Fruit fly (Drosophila melanogaster) whole organism, embryonic: Measurements from ENCODE around the gene mRpL16.

Experiments
- Aef1 ChIP-seq: fragments of 200-800 bp; sonication (Bioruptor generic); IDR thresholded peaks from 3 replicates; pipeline ENCODE4 v1.3.6; 2022; ENCODE audit warnings: missing biosample characterization, missing genetic modification characterization
- Awh ChIP-seq: fragments of 200-800 bp; sonication (Bioruptor generic); IDR thresholded peaks from 2 replicates; pipeline ENCODE4, ENCODE4 v1.3.6; 2022; ENCODE audit warnings: missing biosample characterization, missing genetic modification characterization
- C15 ChIP-seq: fragments of 200-800 bp; sonication (Bioruptor generic); IDR thresholded peaks from 3 replicates; pipeline ENCODE4 v1.3.6; 2022; ENCODE audit warnings: missing biosample characterization, missing genetic modification characterization
- CG16779 ChIP-seq: fragments of 200-800 bp; sonication (Bioruptor generic); IDR thresholded peaks from 2 replicates; pipeline ENCODE4 v1.3.6; 2022; ENCODE audit warnings: missing biosample characterization, missing genetic modification characterization
- CG17328 ChIP-seq: fragments of 200-800 bp; sonication (Bioruptor generic); IDR thresholded peaks from 2 replicates; pipeline ENCODE4 v1.3.6; 2022; ENCODE audit warnings: missing biosample characterization, missing genetic modification characterization
- CG18599 ChIP-seq: fragments of 200-800 bp; sonication (Bioruptor generic); optimal IDR thresholded peaks from 3 replicates; lab custom pipeline; 2017; ENCODE audit warnings: missing biosample characterization, missing genetic modification characterization, mild to moderate bottlenecking, moderate library complexity, missing genetic modification reagents
- CG2116 ChIP-seq: fragments of 200-800 bp; sonication (Bioruptor generic); optimal IDR thresholded peaks from 3 replicates; lab custom pipeline; 2018; ENCODE audit warnings: missing biosample characterization, mild to moderate bottlenecking, missing genetic modification characterization
- CG2120 ChIP-seq: fragments of 200-800 bp; sonication (Bioruptor generic); optimal IDR thresholded peaks from 3 replicates; lab custom pipeline; 2016; ENCODE audit warnings: missing biosample characterization, missing genetic modification characterization
- CG30403 ChIP-seq: fragments of 200-800 bp; sonication (Bioruptor generic); optimal IDR thresholded peaks from 3 replicates; lab custom pipeline; 2016; ENCODE audit warnings: missing biosample characterization, missing genetic modification characterization
- CG42726 ChIP-seq: fragments of 200-800 bp; sonication (Bioruptor generic); IDR thresholded peaks from 2 replicates; pipeline ENCODE4 v1.3.6; 2022; ENCODE audit warnings: missing biosample characterization, missing genetic modification characterization; ENCODE audit not compliant: partially characterized antibody
- CG6272 ChIP-seq: fragments of 200-800 bp; sonication (Bioruptor generic); IDR thresholded peaks from 2 replicates; pipeline ENCODE4 v1.3.6; 2022; ENCODE audit warnings: missing biosample characterization, missing genetic modification characterization
- CG6813 ChIP-seq: fragments of 200-800 bp; sonication (Bioruptor generic); optimal IDR thresholded peaks from 2 replicates; lab custom pipeline; 2017; ENCODE audit warnings: missing biosample characterization, missing genetic modification characterization, mild to moderate bottlenecking, moderate library complexity, missing genetic modification reagents
- CG8478 ChIP-seq: fragments of >200 bp; optimal IDR thresholded peaks from 2 replicates; lab custom pipeline; 2018
- CoRest ChIP-seq: fragments of 200-800 bp; sonication (Bioruptor generic); optimal IDR thresholded peaks from 3 replicates; lab custom pipeline; 2018; ENCODE audit warnings: missing biosample characterization, mild to moderate bottlenecking, missing genetic modification characterization, moderate library complexity
- Dbx ChIP-seq: fragments of 200-800 bp; sonication (Bioruptor generic); IDR thresholded peaks from 3 replicates; pipeline ENCODE4 v1.3.6; 2022; ENCODE audit warnings: missing biosample characterization, missing genetic modification characterization
- Drgx ChIP-seq: fragments of 200-800 bp; sonication (Bioruptor generic); IDR thresholded peaks from 2 replicates; pipeline ENCODE4 v1.3.6; 2022; ENCODE audit warnings: missing biosample characterization, missing genetic modification characterization
- Elba2 ChIP-seq: fragments of 200-800 bp; sonication (Bioruptor generic); optimal IDR thresholded peaks from 3 replicates; lab custom pipeline; 2016; ENCODE audit warnings: missing biosample characterization, missing genetic modification characterization
- Fer1 ChIP-seq: fragments of 200-800 bp; sonication (Bioruptor generic); optimal IDR thresholded peaks from 2 replicates; lab custom pipeline; 2017; ENCODE audit warnings: missing biosample characterization, mild to moderate bottlenecking, missing genetic modification characterization
- GATAe ChIP-seq: fragments of 200-800 bp; sonication (Bioruptor generic); conservative IDR thresholded peaks from 2 replicates; pipeline ENCODE4 v1.3.6; 2022; ENCODE audit warnings: missing biosample characterization, missing genetic modification characterization
- H15 ChIP-seq: fragments of 200-800 bp; sonication (Bioruptor generic); IDR thresholded peaks from 3 replicates; pipeline ENCODE4 v1.3.6; 2022; ENCODE audit warnings: missing biosample characterization, missing genetic modification characterization
- Hand ChIP-seq: fragments of 200-800 bp; sonication (Bioruptor generic); optimal IDR thresholded peaks from 2 replicates; lab custom pipeline; 2017; ENCODE audit warnings: mild to moderate bottlenecking, missing biosample characterization, missing genetic modification reagents, missing genetic modification characterization
- Hey ChIP-seq: fragments of 200-800 bp; sonication (Bioruptor generic); optimal IDR thresholded peaks from 3 replicates; lab custom pipeline; 2018; ENCODE audit warnings: missing biosample characterization, mild to moderate bottlenecking, missing genetic modification characterization
- Hmx ChIP-seq: fragments of 200-800 bp; sonication (Bioruptor generic); optimal IDR thresholded peaks from 2 replicates; lab custom pipeline; 2016; ENCODE audit warnings: missing biosample characterization, missing genetic modification characterization
- Kr ChIP-seq: fragments of 200-800 bp; sonication (Bioruptor generic); optimal IDR thresholded peaks from 2 replicates; lab custom pipeline; 2017; ENCODE audit warnings: missing biosample characterization, mild to moderate bottlenecking, missing genetic modification characterization
- Lim3 ChIP-seq: fragments of 200-800 bp; sonication (Bioruptor generic); IDR thresholded peaks from 2 replicates; pipeline ENCODE4 v1.3.6; 2022; ENCODE audit warnings: missing biosample characterization, missing genetic modification characterization
- MESR4 ChIP-seq: fragments of 200-800 bp; sonication (Bioruptor generic); optimal IDR thresholded peaks from 2 replicates; lab custom pipeline; 2018; ENCODE audit warnings: missing biosample characterization, mild to moderate bottlenecking, missing genetic modification characterization, moderate library complexity
- Mad ChIP-seq: fragments of 200-800 bp; sonication (Bioruptor generic); optimal IDR thresholded peaks from 2 replicates; lab custom pipeline; 2016; ENCODE audit warnings: missing biosample characterization, missing genetic modification characterization
- Mes4 ChIP-seq: fragments of 200-800 bp; sonication (Bioruptor generic); optimal IDR thresholded peaks from 2 replicates; lab custom pipeline; 2016; ENCODE audit warnings: missing biosample characterization, missing genetic modification characterization
- Myb ChIP-seq: fragments of 200-800 bp; sonication (Bioruptor generic); optimal IDR thresholded peaks from 2 replicates; lab custom pipeline; 2016; ENCODE audit warnings: missing biosample characterization, missing genetic modification characterization
- NC2α ChIP-seq: fragments of 200-800 bp; sonication (Bioruptor generic); optimal IDR thresholded peaks from 2 replicates; lab custom pipeline; 2016; ENCODE audit warnings: missing biosample characterization, missing genetic modification characterization
- NC2β ChIP-seq: fragments of 200-800 bp; sonication (Bioruptor generic); optimal IDR thresholded peaks from 2 replicates; lab custom pipeline; 2016; ENCODE audit warnings: missing biosample characterization, missing genetic modification characterization
- NK7.1 ChIP-seq: fragments of 200-800 bp; sonication (Bioruptor generic); optimal IDR thresholded peaks from 3 replicates; lab custom pipeline; 2016; ENCODE audit warnings: missing biosample characterization, missing genetic modification characterization
- NfI ChIP-seq: fragments of 200-800 bp; sonication (Bioruptor generic); optimal IDR thresholded peaks from 3 replicates; lab custom pipeline; 2018; ENCODE audit warnings: missing biosample characterization, mild to moderate bottlenecking, missing genetic modification characterization, moderate library complexity
- Oli ChIP-seq: fragments of 200-800 bp; sonication (Bioruptor generic); optimal IDR thresholded peaks from 2 replicates; lab custom pipeline; 2018; ENCODE audit warnings: missing biosample characterization, mild to moderate bottlenecking, missing genetic modification characterization, moderate library complexity
- Opbp ChIP-seq: fragments of 200-800 bp; sonication (Bioruptor generic); IDR thresholded peaks from 3 replicates; pipeline ENCODE4 v1.3.6; 2022; ENCODE audit warnings: missing biosample characterization, missing genetic modification characterization; ENCODE audit not compliant: partially characterized antibody
- PHDP ChIP-seq: fragments of 200-800 bp; sonication (Bioruptor generic); optimal IDR thresholded peaks from 3 replicates; lab custom pipeline; 2018; ENCODE audit warnings: missing biosample characterization, mild to moderate bottlenecking, missing genetic modification characterization, moderate library complexity
- TFAM ChIP-seq: fragments of 200-800 bp; sonication (Bioruptor generic); optimal IDR thresholded peaks from 2 replicates; lab custom pipeline; 2017; ENCODE audit warnings: missing biosample characterization, missing genetic modification characterization, inconsistent platforms
- chn ChIP-seq: fragments of 200-800 bp; sonication (Bioruptor generic); optimal IDR thresholded peaks from 2 replicates; lab custom pipeline; 2016; ENCODE audit warnings: missing biosample characterization, missing genetic modification characterization
- crp ChIP-seq, 2 experiments: fragments of 200-800 bp; sonication (Bioruptor generic); optimal IDR thresholded peaks; 2 replicates in 1 of 2; 3 replicates in 1 of 2; lab custom pipeline; 2017; ENCODE audit warnings: missing biosample characterization in 2 of 2, missing genetic modification characterization in 2 of 2, mild to moderate bottlenecking in 1 of 2, moderate library complexity in 1 of 2
- dysf ChIP-seq: fragments of 200-800 bp; sonication (Bioruptor generic); IDR thresholded peaks from 3 replicates; pipeline ENCODE4 v1.3.6; 2022; ENCODE audit warnings: missing biosample characterization, missing genetic modification characterization
- esg ChIP-seq: fragments of 200-800 bp; sonication (Bioruptor generic); conservative IDR thresholded peaks from 2 replicates; pipeline ENCODE4 v1.3.6; 2022; ENCODE audit warnings: missing biosample characterization, missing genetic modification characterization
- fd102C ChIP-seq: fragments of 200-800 bp; sonication (Bioruptor generic); optimal IDR thresholded peaks from 2 replicates; lab custom pipeline; 2018; ENCODE audit warnings: missing biosample characterization, mild to moderate bottlenecking, missing genetic modification characterization, moderate library complexity
- fd96Cb ChIP-seq: fragments of 200-800 bp; sonication (Bioruptor generic); optimal IDR thresholded peaks from 2 replicates; lab custom pipeline; 2018; ENCODE audit warnings: missing biosample characterization, mild to moderate bottlenecking, missing genetic modification characterization, moderate library complexity
- fu2 ChIP-seq: fragments of 200-800 bp; sonication (Bioruptor generic); optimal IDR thresholded peaks from 2 replicates; lab custom pipeline; 2016; ENCODE audit warnings: missing biosample characterization, missing genetic modification characterization
- gcm ChIP-seq: fragments of 200-800 bp; sonication (Bioruptor generic); optimal IDR thresholded peaks from 2 replicates; lab custom pipeline; 2019; ENCODE audit warnings: missing biosample characterization, mild to moderate bottlenecking, missing genetic modification characterization, moderate library complexity
- nom ChIP-seq: fragments of 200-800 bp; sonication (Bioruptor generic); optimal IDR thresholded peaks from 2 replicates; lab custom pipeline; 2017; ENCODE audit warnings: missing biosample characterization, missing genetic modification characterization, mild to moderate bottlenecking, moderate library complexity, missing genetic modification reagents
- org-1 ChIP-seq: fragments of 200-800 bp; sonication (Bioruptor generic); optimal IDR thresholded peaks from 2 replicates; lab custom pipeline; 2017; ENCODE audit warnings: missing biosample characterization, missing genetic modification characterization
- phol ChIP-seq: fragments of 200-800 bp; sonication (Bioruptor generic); optimal IDR thresholded peaks from 3 replicates; lab custom pipeline; 2018; ENCODE audit warnings: missing biosample characterization, mild to moderate bottlenecking, missing genetic modification characterization, moderate library complexity
- pita ChIP-seq: fragments of 200-800 bp; sonication (Bioruptor generic); optimal IDR thresholded peaks from 2 replicates; lab custom pipeline; 2017; ENCODE audit warnings: missing biosample characterization, mild to moderate bottlenecking, missing genetic modification characterization
- repo ChIP-seq: fragments of 200-800 bp; sonication (Bioruptor generic); optimal IDR thresholded peaks from 2 replicates; lab custom pipeline; 2016; ENCODE audit warnings: missing biosample characterization, missing genetic modification characterization
- trem ChIP-seq: fragments of 200-800 bp; optimal IDR thresholded peaks from 3 replicates; lab custom pipeline; 2019; ENCODE audit warnings: missing biosample characterization, mild to moderate bottlenecking, missing genetic modification characterization, moderate library complexity

mRpL16 gene

dm6 chrX:1907727-1908264 lies 17.7 kb downstream of the mRpL16 start, which contains the start of gene mip130 (continued):
- TF ChIP-seq CG2120 (GFP tag; lab: Kevin White, UChicago), result peak; percentile 57
- TF ChIP-seq fu2 (GFP tag; lab: Kevin White, UChicago), result no peak
- TF ChIP-seq PHDP (tag; lab: Kevin White, UChicago), result peak; percentile 41
- no peak for TF ChIP-seq CG6272 (GFP tag; lab: Robert Waterston, UW)
- no peak for TF ChIP-seq Kr (GFP tag; lab: Kevin White, UChicago)
- TF ChIP-seq Myb (GFP tag; lab: Kevin White, UChicago), result peak; percentile 56
- TF ChIP-seq CoRest (tag; lab: Kevin White, UChicago), result peak; percentile 64
- peak; percentile 21 for TF ChIP-seq chn
- no peak for TF ChIP-seq org-1 (GFP tag; lab: Kevin White, UChicago)
- no peak for TF ChIP-seq CG8478 (lab: Kevin White, UChicago)
- peak; percentile 55 for TF ChIP-seq Oli (tag; lab: Kevin White, UChicago)
- TF ChIP-seq NK7.1 (GFP tag; lab: Kevin White, UChicago), result no peak
- TF ChIP-seq fd96Cb (tag; lab: Kevin White, UChicago), result peak; percentile 30
- TF ChIP-seq NC2α, result no peak
- peak; percentile 46 for TF ChIP-seq NfI (GFP tag; lab: Kevin White, UChicago)
- no peak for TF ChIP-seq Awh (GFP tag; lab: Robert Waterston, UW)
- peak; percentile 44; the same call in 1 of the 3 replicates for TF ChIP-seq Opbp (GFP tag; lab: Robert Waterston, UW)
- no peak for TF ChIP-seq fd102C
- no peak for TF ChIP-seq CG42726 (GFP tag; lab: Robert Waterston, UW)
- TF ChIP-seq CG18599 (GFP tag; lab: Kevin White, UChicago), result peak; percentile 54
- TF ChIP-seq pita (GFP tag; lab: Kevin White, UChicago), result no peak
- TF ChIP-seq CG17328 (GFP tag; lab: Robert Waterston, UW), result no peak
- no peak for TF ChIP-seq repo (GFP tag; lab: Kevin White, UChicago)
- TF ChIP-seq CG6813 (GFP tag; lab: Kevin White, UChicago), result no peak
- TF ChIP-seq CG30403 (GFP tag; lab: Kevin White, UChicago), result peak; percentile 27
- TF ChIP-seq Lim3, result no peak
- no peak for TF ChIP-seq MESR4
- TF ChIP-seq TFAM (GFP tag; lab: Kevin White, UChicago), result no peak
- peak; percentile 47 for TF ChIP-seq CG2116 (GFP tag; lab: Kevin White, UChicago)
- TF ChIP-seq CG16779 (GFP tag; lab: Robert Waterston, UW), result no peak
- TF ChIP-seq GATAe, result no peak
- no peak for TF ChIP-seq Mad (GFP tag; lab: Kevin White, UChicago)
- TF ChIP-seq dysf, result peak; percentile 69
- no peak for TF ChIP-seq Dbx
- no peak for TF ChIP-seq Hey (tag; lab: Kevin White, UChicago)
- TF ChIP-seq C15 (GFP tag; lab: Robert Waterston, UW), result no peak
- peak; percentile 48; the same call in 1 of the 2 replicates for TF ChIP-seq Drgx (GFP tag; lab: Robert Waterston, UW)
- no peak for TF ChIP-seq Mes4 (GFP tag; lab: Kevin White, UChicago)
- peak; percentile 63 for TF ChIP-seq Fer1
- TF ChIP-seq Aef1 (GFP tag; lab: Robert Waterston, UW), result peak; percentile 52; the same call in 2 of the 3 replicates
- TF ChIP-seq Elba2, result no peak
- TF ChIP-seq Hmx (GFP tag; lab: Kevin White, UChicago), result no peak
- 0 out of 3 replicates have a peak, but pooled peaks have one; percentile 33 for TF ChIP-seq H15 (GFP tag; lab: Robert Waterston, UW)
- TF ChIP-seq nom (GFP tag; lab: Kevin White, UChicago), result peak; percentile 56
- TF ChIP-seq NC2β (GFP tag; lab: Kevin White, UChicago), result no peak
- peak; percentile 35 to 85 for TF ChIP-seq crp (GFP tag; optimal IDR thresholded peaks at IDR 0.05; lab: Kevin White, UChicago)
- TF ChIP-seq trem (tag; lab: Kevin White, UChicago), result peak; percentile 98
- peak; percentile 40 for TF ChIP-seq phol (tag; lab: Kevin White, UChicago)
- TF ChIP-seq gcm (GFP tag; lab: Kevin White, UChicago), result peak; percentile 22
- peak; percentile 50 for TF ChIP-seq esg (GFP tag; lab: Robert Waterston, UW)
- no peak for TF ChIP-seq Hand (GFP tag; lab: Kevin White, UChicago)
